Worm (Caenorhabditis elegans): ENCODE data around the gene C29E4.12.
A peak's percentile ranks its signal among the peaks of the same experiment; 100 is the strongest.

The C29E4.12 gene

ce11 chrIII:7937548-7937947 lies 3.4 kb upstream of the C29E4.12 start, which contains the start of gene C29E4.10:
C29E4.10 (plus strand) TSS chrIII:7937848.
- no peak for TF ChIP-seq attf-4 (tag; optimal IDR thresholded peaks at IDR 0.05)
- TF ChIP-seq unc-39 (tag; optimal IDR thresholded peaks at IDR 0.05): no peak
- TF ChIP-seq Y5F2A.4 (GFP tag; optimal IDR thresholded peaks at IDR 0.05): no peak
- no peak for TF ChIP-seq daf-8 (GFP tag; IDR thresholded peaks at IDR 0.05)
- TF ChIP-seq fkh-10 (GFP tag; optimal IDR thresholded peaks at IDR 0.05): no peak
- TF ChIP-seq ctbp-1 (GFP tag; IDR thresholded peaks at IDR 0.05): no peak
- TF ChIP-seq ama-1 (optimal IDR thresholded peaks at IDR 0.05): no peak
- no peak for TF ChIP-seq Y75B8A.6 (GFP tag; IDR thresholded peaks at IDR 0.05)

ce11 chrIII:7941417-7941816 lies 466 bp downstream of the C29E4.12 start, which contains the start of gene kle-2:
kle-2 (plus strand) TSS chrIII:7941717.
- no peak for TF ChIP-seq mdl-1 (tag; optimal IDR thresholded peaks at IDR 0.05)
- no peak for TF ChIP-seq daf-19 (GFP tag; conservative IDR thresholded peaks at IDR 0.05)
- TF ChIP-seq snpc-4 (tag; optimal IDR thresholded peaks at IDR 0.05): no peak
- TF ChIP-seq pqm-1 (tag; optimal IDR thresholded peaks at IDR 0.05): no peak
- no peak for TF ChIP-seq zip-11 (GFP tag; IDR thresholded peaks at IDR 0.05)
- no peak for TF ChIP-seq nhr-25 (tag; optimal IDR thresholded peaks at IDR 0.05; ENCODE audit: borderline replicate concordance, insufficient read depth)
- TF ChIP-seq lin-15B (tag; optimal IDR thresholded peaks at IDR 0.05): no peak
- TF ChIP-seq nhr-237 (tag; optimal IDR thresholded peaks at IDR 0.05): no peak
- TF ChIP-seq R02D3.7 (tag; optimal IDR thresholded peaks at IDR 0.05): no peak

- no peak for TF ChIP-seq ceh-44 (GFP tag; IDR thresholded peaks at IDR 0.05)
- peak; percentile 47 for TF ChIP-seq dve-1 (tag; optimal IDR thresholded peaks at IDR 0.05; ENCODE audit: insufficient read depth)
- TF ChIP-seq snpc-4 (tag; optimal IDR thresholded peaks at IDR 0.05): no peak
- peak; percentile 89 for TF ChIP-seq ztf-7 (tag; optimal IDR thresholded peaks at IDR 0.05)
- no peak for TF ChIP-seq egl-43 (GFP tag; IDR thresholded peaks at IDR 0.05)
- TF ChIP-seq pqm-1 (tag; optimal IDR thresholded peaks at IDR 0.05): peak; percentile 21
- TF ChIP-seq daf-16 (GFP tag; optimal IDR thresholded peaks at IDR 0.05): no peak
- peak; percentile 81 for TF ChIP-seq daf-16 (tag; optimal IDR thresholded peaks at IDR 0.05)
- TF ChIP-seq Y105C5A.15 (GFP tag; IDR thresholded peaks at IDR 0.05): no peak
- TF ChIP-seq nhr-111 (GFP tag; optimal IDR thresholded peaks at IDR 0.05): no peak
- peak; percentile 40 for TF ChIP-seq mep-1 (tag; optimal IDR thresholded peaks at IDR 0.05)
These were observed 6.1 kb downstream of the C29E4.12 start, which contains the start of gene gsto-1 for ce11 chrIII:7946968-7947491. gsto-1 (minus strand) TSS chrIII:7947018.

- TF ChIP-seq daf-19 (GFP tag; conservative IDR thresholded peaks at IDR 0.05) (no peak), lsy-2 (tag; optimal IDR thresholded peaks at IDR 0.05) (no peak), tag-97 (GFP tag; IDR thresholded peaks at IDR 0.05) (no peak), hmg-1.1 (GFP tag; IDR thresholded peaks at IDR 0.05) (no peak), unc-39 (tag; optimal IDR thresholded peaks at IDR 0.05) (no peak), hlh-30 (tag; optimal IDR thresholded peaks at IDR 0.05; ENCODE audit: insufficient read depth) (no peak), set-16 (GFP tag; IDR thresholded peaks at IDR 0.05) (no peak), fos-1 (tag; optimal IDR thresholded peaks at IDR 0.05) (no peak), arid-1 (GFP tag; conservative IDR thresholded peaks at IDR 0.05) (no peak), mxl-2 (GFP tag; conservative IDR thresholded peaks at IDR 0.05) (no peak), nhr-42 (GFP tag; IDR thresholded peaks at IDR 0.05) (no peak), zag-1 (tag; optimal IDR thresholded peaks at IDR 0.05) (no peak), D1046.2 (GFP tag; IDR thresholded peaks at IDR 0.05) (no peak), F49E8.2 (tag; optimal IDR thresholded peaks at IDR 0.05; ENCODE audit: borderline replicate concordance) (no peak), spr-1 (tag; optimal IDR thresholded peaks at IDR 0.05) (no peak), egl-27 (tag; optimal IDR thresholded peaks at IDR 0.05) (no peak), F44E2.7 (GFP tag; IDR thresholded peaks at IDR 0.05) (no peak), nhr-6 (tag; optimal IDR thresholded peaks at IDR 0.05) (no peak), snpc-1.2 (GFP tag; IDR thresholded peaks at IDR 0.05) (no peak)
These were observed 6.7 kb downstream of the C29E4.12 start for ce11 chrIII:7947677-7948076.
